Worm (Caenorhabditis elegans) whole organism, late embryonic: ENCODE measurements around the gene sre-29.

Source experiments
- C08G9.2 ChIP-seq: sonication (generic microtip); optimal IDR thresholded peaks from 2 replicates; lab custom pipeline; 2016; ENCODE audit warnings: mild to moderate bottlenecking, missing genetic modification characterization, moderate library complexity, missing compliant biosample characterization
- F13H6.1 ChIP-seq: sonication (generic microtip); optimal IDR thresholded peaks from 2 replicates; lab custom pipeline; 2016; ENCODE audit warnings: missing genetic modification characterization, missing compliant biosample characterization
- T23F11.4 ChIP-seq: fragments of 200-800 bp; sonication (Bioruptor generic); optimal IDR thresholded peaks from 2 replicates; lab custom pipeline; 2018; ENCODE audit warnings: mild to moderate bottlenecking, missing genetic modification characterization, missing compliant biosample characterization
- Y22D7AL.16 ChIP-seq: sonication (generic microtip); optimal IDR thresholded peaks from 2 replicates; lab custom pipeline; 2016; ENCODE audit warnings: missing genetic modification characterization, missing compliant biosample characterization
- ahr-1 ChIP-seq: sonication (generic microtip); optimal IDR thresholded peaks from 2 replicates; lab custom pipeline; 2016; ENCODE audit warnings: missing genetic modification characterization, missing compliant biosample characterization
- ceh-14 ChIP-seq: sonication (generic microtip); optimal IDR thresholded peaks from 2 replicates; lab custom pipeline; 2016; ENCODE audit warnings: missing genotype, missing genetic modification characterization, missing compliant biosample characterization
- ceh-2 ChIP-seq: sonication (generic microtip); optimal IDR thresholded peaks from 2 replicates; lab custom pipeline; 2016; ENCODE audit warnings: missing genotype, missing genetic modification characterization, missing compliant biosample characterization
- ceh-31 ChIP-seq: sonication (generic microtip); optimal IDR thresholded peaks from 2 replicates; lab custom pipeline; 2016; ENCODE audit warnings: missing genetic modification characterization, missing compliant biosample characterization
- ceh-48 ChIP-seq: sonication (generic microtip); optimal IDR thresholded peaks from 2 replicates; lab custom pipeline; 2016; ENCODE audit warnings: missing genetic modification characterization, inconsistent platforms, missing compliant biosample characterization
- dve-1 ChIP-seq: sonication (generic microtip); optimal IDR thresholded peaks from 2 replicates; lab custom pipeline; 2017; ENCODE audit warnings: antibody characterized with exemption, mild to moderate bottlenecking, missing genetic modification characterization, missing compliant biosample characterization
- elt-2 ChIP-seq: sonication (generic microtip); optimal IDR thresholded peaks from 2 replicates; lab custom pipeline; 2016; ENCODE audit warnings: missing genetic modification reagents, missing genetic modification characterization, missing compliant biosample characterization
- elt-4 ChIP-seq: sonication (generic microtip); optimal IDR thresholded peaks from 2 replicates; lab custom pipeline; 2016; ENCODE audit warnings: missing genetic modification characterization, missing compliant biosample characterization
- ets-4 ChIP-seq: sonication (generic microtip); optimal IDR thresholded peaks from 2 replicates; lab custom pipeline; 2016; ENCODE audit warnings: missing genetic modification characterization, missing compliant biosample characterization
- fax-1 ChIP-seq: sonication (generic microtip); optimal IDR thresholded peaks from 2 replicates; lab custom pipeline; 2016; ENCODE audit warnings: missing genotype, missing genetic modification characterization, missing compliant biosample characterization
- fkh-10 ChIP-seq: fragments of 150-350 bp; optimal IDR thresholded peaks from 2 replicates; lab custom pipeline; 2014; ENCODE audit warnings: missing biosample characterization, missing genetic modification reagents, missing genetic modification characterization
- fkh-6 ChIP-seq: sonication (generic microtip); optimal IDR thresholded peaks from 2 replicates; lab custom pipeline; 2016; ENCODE audit warnings: missing genetic modification characterization, missing compliant biosample characterization
- hlh-15 ChIP-seq: sonication (generic microtip); optimal IDR thresholded peaks from 2 replicates; lab custom pipeline; 2016; ENCODE audit warnings: missing genetic modification characterization, missing compliant biosample characterization
- hlh-30 ChIP-seq: sonication (generic microtip); optimal IDR thresholded peaks from 2 replicates; lab custom pipeline; 2017; ENCODE audit warnings: antibody characterized with exemption, missing genetic modification characterization, missing compliant biosample characterization; ENCODE audit not compliant: insufficient read depth
- hlh-6 ChIP-seq: sonication (generic microtip); optimal IDR thresholded peaks from 2 replicates; lab custom pipeline; 2016; ENCODE audit warnings: missing genotype, missing genetic modification characterization, missing compliant biosample characterization
- lim-6 ChIP-seq: sonication (generic microtip); optimal IDR thresholded peaks from 2 replicates; lab custom pipeline; 2016; ENCODE audit warnings: missing genetic modification characterization, missing compliant biosample characterization
- lin-11 ChIP-seq: fragments of 200-800 bp; sonication (Bioruptor generic); optimal IDR thresholded peaks from 2 replicates; lab custom pipeline; 2018; ENCODE audit warnings: mild to moderate bottlenecking, missing genetic modification characterization, missing compliant biosample characterization
- madf-2 ChIP-seq: sonication (generic microtip); optimal IDR thresholded peaks from 2 replicates; lab custom pipeline; 2017; ENCODE audit warnings: missing genetic modification characterization, missing compliant biosample characterization
- mec-3 ChIP-seq: sonication (generic microtip); optimal IDR thresholded peaks from 2 replicates; lab custom pipeline; 2016; ENCODE audit warnings: borderline replicate concordance, missing genetic modification characterization, missing compliant biosample characterization
- nhr-232 ChIP-seq: sonication (generic microtip); optimal IDR thresholded peaks from 2 replicates; lab custom pipeline; 2016; ENCODE audit warnings: missing genetic modification characterization, missing compliant biosample characterization
- npax-4 ChIP-seq: sonication (generic microtip); optimal IDR thresholded peaks from 2 replicates; lab custom pipeline; 2016; ENCODE audit warnings: missing genetic modification characterization, missing compliant biosample characterization
- odd-2 ChIP-seq: sonication (generic microtip); optimal IDR thresholded peaks from 2 replicates; lab custom pipeline; 2017; ENCODE audit warnings: antibody characterized with exemption, mild to moderate bottlenecking, missing genetic modification characterization, missing compliant biosample characterization
- pag-3 ChIP-seq: sonication (generic microtip); optimal IDR thresholded peaks from 2 replicates; lab custom pipeline; 2016; ENCODE audit warnings: missing compliant biosample characterization, missing genetic modification characterization, borderline replicate concordance
- pat-9 ChIP-seq: fragments of 200-800 bp; sonication (Bioruptor generic); optimal IDR thresholded peaks from 2 replicates; lab custom pipeline; 2018; ENCODE audit warnings: mild to moderate bottlenecking, missing genetic modification characterization, moderate library complexity, missing compliant biosample characterization
- pax-1 ChIP-seq: fragments of 150-350 bp; optimal IDR thresholded peaks from 2 replicates; lab custom pipeline; 2014; ENCODE audit warnings: missing biosample characterization, missing genetic modification characterization
- pros-1 ChIP-seq: fragments of 150-350 bp; optimal IDR thresholded peaks from 2 replicates; lab custom pipeline; 2014; ENCODE audit warnings: missing biosample characterization, missing genetic modification reagents, missing genetic modification characterization
- sdc-2 ChIP-seq: sonication (generic microtip); optimal IDR thresholded peaks from 2 replicates; lab custom pipeline; 2016; ENCODE audit warnings: missing genotype, missing genetic modification characterization, missing compliant biosample characterization
- tbx-2 ChIP-seq: sonication (generic microtip); optimal IDR thresholded peaks from 2 replicates; lab custom pipeline; 2016; ENCODE audit warnings: missing genetic modification characterization, missing compliant biosample characterization
- ttx-3 ChIP-seq: sonication (generic microtip); optimal IDR thresholded peaks from 2 replicates; lab custom pipeline; 2016; ENCODE audit warnings: missing genetic modification reagents, missing genetic modification characterization, missing compliant biosample characterization
- unc-3 ChIP-seq, 2 experiments: fragments of 200-800 bp in 1 of 2; sonication (Bioruptor generic) in 1 of 2; sonication (generic microtip) in 1 of 2; conservative IDR thresholded peaks in 1 of 2; optimal IDR thresholded peaks in 1 of 2; 2 replicates each; pipeline versions ENCODE4 v1.3.6 to Lab custom; 2016 to 2022; ENCODE audit warnings: missing compliant biosample characterization in 2 of 2, missing genetic modification characterization in 2 of 2, missing genetic modification reagents in 1 of 2
- unc-42 ChIP-seq: sonication (generic microtip); optimal IDR thresholded peaks from 2 replicates; lab custom pipeline; 2016; ENCODE audit warnings: missing genotype, missing genetic modification characterization, missing compliant biosample characterization
- unc-86 ChIP-seq: sonication (generic microtip); optimal IDR thresholded peaks from 2 replicates; lab custom pipeline; 2016; ENCODE audit warnings: missing genetic modification characterization, missing compliant biosample characterization

The sre-29 gene

ce11 chrII:12385815-12386214 lies 15.9 kb downstream of the sre-29 start:
- TF ChIP-seq ttx-3 = no peak
- TF ChIP-seq ceh-31 (tag; lab: Kevin White, UChicago) = no peak
- no peak for TF ChIP-seq ets-4 (tag; lab: Kevin White, UChicago)
- TF ChIP-seq npax-4 (tag; lab: Kevin White, UChicago) = no peak
- TF ChIP-seq ceh-14 (tag; lab: Kevin White, UChicago) = no peak
- no peak for TF ChIP-seq Y22D7AL.16 (tag; lab: Kevin White, UChicago)
- no peak for TF ChIP-seq fkh-6 (tag; lab: Kevin White, UChicago)
- TF ChIP-seq elt-2 (tag; lab: Kevin White, UChicago) = no peak
- TF ChIP-seq sdc-2 (tag; lab: Kevin White, UChicago) = no peak
- TF ChIP-seq T23F11.4 = no peak
- no peak for TF ChIP-seq hlh-6
- TF ChIP-seq unc-3 (GFP tag; conservative IDR thresholded peaks at IDR 0.05; lab: Robert Waterston, UW) = no peak
- no peak for TF ChIP-seq unc-3 (tag; optimal IDR thresholded peaks at IDR 0.05; lab: Kevin White, UChicago)
- TF ChIP-seq pros-1 (tag; lab: Kevin White, UChicago) = no peak
- no peak for TF ChIP-seq mec-3 (tag; lab: Kevin White, UChicago)
- TF ChIP-seq unc-86 (tag; lab: Kevin White, UChicago) = no peak
- TF ChIP-seq ahr-1 (tag; lab: Kevin White, UChicago) = no peak
- no peak for TF ChIP-seq fax-1 (tag; lab: Kevin White, UChicago)
- no peak for TF ChIP-seq tbx-2 (tag; lab: Kevin White, UChicago)
- TF ChIP-seq unc-42 (tag; lab: Kevin White, UChicago) = no peak
- TF ChIP-seq lin-11 (tag; lab: Kevin White, UChicago) = no peak

DNA sequence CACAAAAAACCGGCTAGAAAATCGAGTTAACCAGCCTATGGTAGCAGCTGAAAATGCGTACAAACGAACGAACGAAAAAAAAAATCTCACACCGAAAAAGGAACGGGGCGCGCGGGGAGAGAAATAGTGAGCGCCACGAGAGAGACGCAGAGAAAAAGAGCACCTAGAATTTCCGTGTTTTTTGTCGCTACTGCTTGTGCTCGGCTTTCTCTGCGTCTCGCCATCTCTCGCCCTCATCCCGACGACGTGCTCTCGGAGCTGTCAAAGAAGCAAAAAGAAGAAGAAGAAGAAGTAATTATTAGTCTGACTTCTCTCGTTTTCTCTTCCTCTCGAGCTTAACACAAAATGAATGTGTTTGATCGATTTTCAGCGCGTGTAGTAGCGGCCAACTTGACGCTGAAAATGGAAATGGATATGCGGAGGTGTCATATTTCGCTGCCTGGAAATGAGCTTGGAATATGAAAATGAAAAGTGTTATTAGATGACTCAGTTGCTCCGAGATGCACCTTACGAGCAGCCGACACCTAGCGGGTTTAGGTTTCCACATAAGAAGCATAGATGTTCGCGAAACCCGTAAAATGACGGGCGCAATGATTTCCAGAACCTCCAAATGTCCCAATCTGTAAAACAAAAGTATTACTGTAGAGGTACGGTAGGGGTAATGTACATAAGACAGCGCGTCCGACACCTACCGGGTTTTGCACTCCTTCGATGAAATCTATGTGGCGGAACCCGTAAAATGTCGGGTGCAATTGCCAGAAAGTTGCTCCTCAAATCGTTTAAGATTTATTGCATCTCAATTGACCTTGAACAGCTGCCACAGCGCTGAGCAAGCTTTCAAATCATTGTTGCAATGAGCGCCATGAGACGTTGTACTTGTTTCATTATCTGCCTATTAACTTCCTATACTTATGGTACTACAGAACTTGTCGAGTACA lies 18.8 kb downstream of the sre-29 start, which contains the start of gene btb-14:
btb-14 (plus strand) TSS at position 839 of the 938 bp plus-strand sequence.
- peak; percentile 11 for TF ChIP-seq ceh-48 (tag; lab: Kevin White, UChicago)
- TF ChIP-seq elt-4 (tag; lab: Kevin White, UChicago) = no peak
- peak; percentile 2 for TF ChIP-seq ceh-31 (tag; lab: Kevin White, UChicago)

- TF ChIP-seq dve-1 (tag; lab: Kevin White, UChicago) (peak; percentile 73), C08G9.2 (no peak)
These were observed 20.8 kb downstream of the sre-29 start for ce11 chrII:12380888-12381287.

DNA sequence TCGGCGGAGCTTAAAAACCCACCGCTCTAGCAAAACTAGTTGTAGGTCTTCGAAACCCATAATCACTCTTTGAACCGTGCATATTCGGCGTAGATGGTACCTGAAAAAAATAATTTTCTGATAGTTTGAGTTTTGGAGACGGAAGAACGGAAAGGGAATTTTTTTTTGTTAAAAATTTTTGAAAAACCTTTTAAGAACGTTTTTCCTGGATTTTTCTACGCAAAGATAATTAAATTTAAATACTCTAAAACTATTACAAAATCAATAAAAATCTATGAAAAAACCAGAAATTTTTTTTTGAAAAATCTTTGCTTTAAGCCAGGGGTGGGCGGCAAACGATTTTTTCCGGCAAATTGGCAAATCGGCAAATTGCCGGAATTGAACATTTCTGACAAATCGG lies 22.3 kb downstream of the sre-29 start, which contains the start of gene marc-5:
marc-5 (minus strand) TSS at position 101 of the 400 bp plus-strand sequence.
- TF ChIP-seq hlh-15 (tag; lab: Kevin White, UChicago) (no peak), hlh-30 (tag; lab: Kevin White, UChicago) (no peak)
- TF ChIP-seq, all 69 proteins: peak for 0

DNA sequence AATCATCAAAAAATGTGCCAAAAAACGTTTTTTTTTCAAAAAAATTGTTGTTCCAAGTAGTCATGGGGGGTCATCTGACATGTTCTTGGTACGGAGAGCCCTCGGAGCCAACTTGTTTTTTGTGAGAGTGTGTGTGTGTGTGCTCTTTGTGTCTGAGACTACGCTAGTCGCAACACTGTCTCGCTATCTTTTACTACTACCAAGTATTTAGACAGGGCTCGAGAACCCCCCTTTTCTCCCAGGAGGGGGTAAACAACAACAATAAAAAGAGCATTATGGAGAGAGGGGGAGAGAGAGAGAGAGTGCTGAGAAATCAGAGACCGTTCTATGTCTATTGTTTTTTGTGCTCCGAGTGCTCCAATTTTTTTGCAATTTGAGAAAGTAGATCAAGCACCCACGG lies 22.9 kb downstream of the sre-29 start:
- TF ChIP-seq pag-3 (tag; lab: Kevin White, UChicago) = no peak
- TF ChIP-seq lim-6 (tag; lab: Kevin White, UChicago) = no peak
- no peak for TF ChIP-seq hlh-6
- TF ChIP-seq madf-2 (tag; lab: Kevin White, UChicago) = no peak
- no peak for TF ChIP-seq pax-1 (tag; lab: Kevin White, UChicago)
- no peak for TF ChIP-seq ceh-2 (tag; lab: Kevin White, UChicago)
- TF ChIP-seq ahr-1 (tag; lab: Kevin White, UChicago) = no peak
- TF ChIP-seq ceh-14 (tag; lab: Kevin White, UChicago) = no peak
- no peak for TF ChIP-seq lin-11 (tag; lab: Kevin White, UChicago)
- TF ChIP-seq odd-2 = no peak
- TF ChIP-seq unc-42 (tag; lab: Kevin White, UChicago) = no peak
- TF ChIP-seq sdc-2 (tag; lab: Kevin White, UChicago) = no peak
- no peak for TF ChIP-seq pat-9 (tag; lab: Kevin White, UChicago)
- TF ChIP-seq nhr-232 (tag; lab: Kevin White, UChicago) = no peak
- TF ChIP-seq pros-1 (tag; lab: Kevin White, UChicago) = no peak
- TF ChIP-seq fkh-10 (GFP tag; lab: Kevin White, UChicago) = no peak
- no peak for TF ChIP-seq npax-4 (tag; lab: Kevin White, UChicago)
- TF ChIP-seq F13H6.1 (tag; lab: Kevin White, UChicago) = no peak
